Fruit fly (Drosophila melanogaster) whole organism, pupa: ENCODE measurements around the gene Mnat9.

Experiments
- CG10348 ChIP-seq: fragments of 200-800 bp; sonication (Bioruptor generic); IDR thresholded peaks from 2 replicates; pipeline ENCODE4 v1.3.6; 2022; ENCODE audit warnings: missing biosample characterization, missing genetic modification characterization
- CG12605 ChIP-seq: fragments of 200-800 bp; sonication (Bioruptor generic); IDR thresholded peaks from 2 replicates; pipeline ENCODE4 v1.3.6; 2022; ENCODE audit warnings: missing biosample characterization, missing genetic modification characterization
- CG13204 ChIP-seq: fragments of 200-800 bp; sonication (Bioruptor generic); optimal IDR thresholded peaks from 2 replicates; lab custom pipeline; 2018; ENCODE audit warnings: missing biosample characterization, mild to moderate bottlenecking, missing genetic modification characterization, moderate library complexity
- CG14655 ChIP-seq: fragments of 200-800 bp; sonication (Bioruptor generic); optimal IDR thresholded peaks from 3 replicates; lab custom pipeline; 2017; ENCODE audit warnings: mild to moderate bottlenecking, missing biosample characterization, missing genetic modification reagents, missing genetic modification characterization
- CG15710 ChIP-seq: fragments of 200-800 bp; sonication (Bioruptor generic); optimal IDR thresholded peaks from 2 replicates; lab custom pipeline; 2018; ENCODE audit warnings: missing biosample characterization, mild to moderate bottlenecking, missing genetic modification characterization, moderate library complexity
- CG17806 ChIP-seq: fragments of 200-800 bp; sonication (Bioruptor generic); optimal IDR thresholded peaks from 2 replicates; lab custom pipeline; 2018; ENCODE audit warnings: missing biosample characterization, mild to moderate bottlenecking, missing genetic modification characterization, moderate library complexity
- CG32121 ChIP-seq: fragments of 200-800 bp; sonication (Bioruptor generic); IDR thresholded peaks from 2 replicates; pipeline ENCODE4 v1.3.6; 2022; ENCODE audit warnings: missing biosample characterization, missing genetic modification characterization
- CG34367 ChIP-seq: fragments of 200-800 bp; sonication (Bioruptor generic); optimal IDR thresholded peaks from 2 replicates; lab custom pipeline; 2018; ENCODE audit warnings: missing biosample characterization, mild to moderate bottlenecking, missing genetic modification characterization
- CG4496 ChIP-seq: fragments of 200-800 bp; sonication (Bioruptor generic); IDR thresholded peaks from 3 replicates; pipeline ENCODE4 v1.3.6; 2022; ENCODE audit warnings: missing biosample characterization, missing genetic modification characterization
- CG8159 ChIP-seq: fragments of 200-800 bp; sonication (Bioruptor generic); optimal IDR thresholded peaks from 3 replicates; lab custom pipeline; 2018; ENCODE audit warnings: missing biosample characterization, mild to moderate bottlenecking, missing genetic modification characterization, moderate library complexity
- CG8301 ChIP-seq: fragments of 200-800 bp; sonication (Bioruptor generic); optimal IDR thresholded peaks from 2 replicates; lab custom pipeline; 2018; ENCODE audit warnings: missing biosample characterization, mild to moderate bottlenecking, missing genetic modification characterization
- CG9948 ChIP-seq: fragments of 200-800 bp; sonication (Bioruptor generic); optimal IDR thresholded peaks from 2 replicates; lab custom pipeline; 2018; ENCODE audit warnings: missing biosample characterization, mild to moderate bottlenecking, missing genetic modification characterization, moderate library complexity
- D1 ChIP-seq: fragments of 200-800 bp; sonication (Bioruptor generic); optimal IDR thresholded peaks from 2 replicates; lab custom pipeline; 2018; ENCODE audit warnings: missing biosample characterization, mild to moderate bottlenecking, missing genetic modification characterization, moderate library complexity
- EcR ChIP-seq: fragments of 200-800 bp; sonication (Bioruptor generic); optimal IDR thresholded peaks from 3 replicates; lab custom pipeline; 2019; ENCODE audit warnings: missing biosample characterization, missing genetic modification characterization, mild to moderate bottlenecking, moderate library complexity, missing genetic modification reagents
- Ets98B ChIP-seq: fragments of 200-800 bp; sonication (Bioruptor generic); IDR thresholded peaks from 2 replicates; pipeline ENCODE4 v1.3.6; 2022; ENCODE audit warnings: missing biosample characterization, missing genetic modification characterization
- Pif1A ChIP-seq: fragments of 200-800 bp; sonication (Bioruptor generic); optimal IDR thresholded peaks from 3 replicates; lab custom pipeline; 2016; ENCODE audit warnings: missing biosample characterization, missing genetic modification characterization
- Pif1B ChIP-seq: fragments of 200-800 bp; sonication (Bioruptor generic); optimal IDR thresholded peaks from 3 replicates; lab custom pipeline; 2016; ENCODE audit warnings: missing biosample characterization, missing genetic modification characterization
- Snoo ChIP-seq: fragments of 200-800 bp; sonication (Bioruptor generic); optimal IDR thresholded peaks from 3 replicates; lab custom pipeline; 2017; ENCODE audit warnings: missing biosample characterization, mild to moderate bottlenecking, missing genetic modification characterization, inconsistent platforms
- fd96Ca ChIP-seq: fragments of 200-800 bp; sonication (Bioruptor generic); IDR thresholded peaks from 3 replicates; pipeline ENCODE4 v1.3.6; 2022; ENCODE audit warnings: missing biosample characterization, missing genetic modification characterization
- gl ChIP-seq: fragments of 200-800 bp; sonication (Bioruptor generic); optimal IDR thresholded peaks from 2 replicates; lab custom pipeline; 2018; ENCODE audit warnings: missing biosample characterization, mild to moderate bottlenecking, missing genetic modification characterization
- rn ChIP-seq: fragments of 200-800 bp; sonication (Bioruptor generic); IDR thresholded peaks from 2 replicates; pipeline ENCODE4 v1.3.6; 2022; ENCODE audit warnings: missing biosample characterization, missing genetic modification characterization

The Mnat9 gene

DNA sequence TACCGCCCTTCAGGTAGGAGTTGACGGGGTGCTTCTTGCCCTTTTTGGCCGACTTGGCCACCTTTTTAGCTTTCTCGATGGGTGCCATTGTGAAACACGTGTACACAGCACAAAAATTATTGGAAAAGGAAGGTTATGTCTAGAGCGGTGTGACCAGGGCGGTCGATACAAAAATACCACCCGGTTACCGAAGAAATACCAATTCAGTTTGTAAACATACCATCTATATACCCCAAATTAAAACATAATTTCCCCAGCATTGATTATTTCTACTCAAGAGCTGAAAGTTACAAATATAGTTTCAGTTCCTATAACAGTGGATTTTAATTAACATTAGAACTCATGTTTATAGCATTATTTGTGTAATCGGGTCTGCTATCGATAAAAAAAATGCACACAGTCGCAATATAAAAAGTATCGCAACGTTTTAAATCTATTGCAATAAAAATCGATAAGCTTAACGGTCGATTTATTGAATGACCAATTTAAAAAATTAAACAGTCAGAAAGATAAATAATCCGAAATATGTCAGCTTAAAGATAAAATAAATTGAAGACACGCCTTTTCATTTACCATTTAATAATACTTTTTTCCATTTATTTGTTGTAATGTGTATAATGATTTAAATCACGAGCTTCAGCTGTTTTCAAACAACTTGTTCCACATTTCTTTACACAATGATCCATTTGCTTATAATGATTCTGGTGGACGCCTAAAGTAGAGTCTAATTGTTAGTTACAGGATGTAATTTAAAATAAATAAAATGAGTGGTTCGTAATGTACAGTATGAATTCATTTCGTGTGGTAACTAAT, 19.7 kb downstream of the Mnat9 start, which contains the start of gene RpL6:
Gene RpL6 (minus strand): TSS at position 134 of the 813 bp plus-strand sequence.
- TF ChIP-seq Ets98B (no peak), CG32121 (GFP tag; lab: Robert Waterston, UW) (no peak), CG9948 (tag; lab: Kevin White, UChicago) (no peak), CG17806 (no peak), CG14655 (no peak), CG8159 (tag; lab: Kevin White, UChicago) (no peak), CG4496 (GFP tag; lab: Robert Waterston, UW) (no peak), Pif1B (GFP tag; lab: Kevin White, UChicago) (no peak), fd96Ca (no peak), EcR (no peak), gl (no peak), CG13204 (GFP tag; lab: Kevin White, UChicago) (no peak), Pif1A (GFP tag; lab: Kevin White, UChicago) (no peak), CG10348 (GFP tag; lab: Robert Waterston, UW) (no peak), rn (GFP tag; lab: Robert Waterston, UW) (no peak), CG15710 (tag; lab: Kevin White, UChicago) (no peak), CG8301 (tag; lab: Kevin White, UChicago) (no peak), CG34367 (tag; lab: Kevin White, UChicago) (no peak)
- TF ChIP-seq, all 21 proteins: peak for 0

DNA sequence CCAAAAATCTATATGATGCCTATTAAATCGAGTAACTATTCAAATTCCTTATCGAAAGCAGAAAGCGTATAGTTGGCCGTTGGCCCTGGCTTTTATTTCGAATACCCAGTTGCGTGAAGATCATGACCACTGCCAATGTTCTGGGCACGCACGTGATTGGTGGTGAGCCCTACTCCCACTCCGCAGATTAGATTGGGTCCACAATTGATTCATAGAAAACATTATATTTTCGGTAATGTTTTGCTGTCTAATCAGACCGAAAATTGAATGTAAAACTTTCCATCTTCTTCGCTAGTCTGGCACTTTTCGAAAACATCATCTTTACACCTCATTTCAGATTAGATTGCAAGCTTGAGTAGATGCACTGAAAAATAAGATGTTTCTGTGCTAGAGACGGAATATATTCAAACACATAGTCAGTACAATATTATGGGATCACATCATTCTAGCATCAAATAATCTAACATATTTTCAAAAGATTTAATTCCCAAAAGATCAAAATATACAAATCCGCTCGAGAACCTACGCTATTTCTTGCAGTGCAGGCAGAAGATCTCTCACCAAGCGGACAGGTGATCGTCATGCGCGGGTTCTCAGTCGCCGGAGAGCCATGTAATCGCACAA, 23.6 kb downstream of the Mnat9 start, which contains the start of gene CG1774:
Gene CG1774 (plus strand): TSS at position 548 of the 624 bp plus-strand sequence.
- TF ChIP-seq CG4496 (GFP tag; lab: Robert Waterston, UW) (peak; percentile 82), CG10348 (GFP tag; lab: Robert Waterston, UW) (no peak), CG15710 (tag; lab: Kevin White, UChicago) (peak; percentile 11), Pif1A (GFP tag; lab: Kevin White, UChicago) (no peak), CG8159 (tag; lab: Kevin White, UChicago) (no peak), gl (no peak), CG34367 (tag; lab: Kevin White, UChicago) (no peak), CG13204 (GFP tag; lab: Kevin White, UChicago) (no peak), CG12605 (GFP tag; lab: Robert Waterston, UW) (peak; percentile 51), EcR (no peak), CG14655 (no peak), Snoo (tag; lab: Kevin White, UChicago) (peak; percentile 37), Ets98B (peak; percentile 75), CG17806 (peak; percentile 10), CG8301 (tag; lab: Kevin White, UChicago) (no peak), CG9948 (tag; lab: Kevin White, UChicago) (no peak), D1 (no peak), rn (GFP tag; lab: Robert Waterston, UW) (peak; percentile 25; the same call in 1 of the 2 replicates), Pif1B (GFP tag; lab: Kevin White, UChicago) (no peak), CG32121 (GFP tag; lab: Robert Waterston, UW) (peak; percentile 61; the same call in 1 of the 2 replicates), fd96Ca (peak; percentile 54; the same call in 2 of the 3 replicates)

DNA sequence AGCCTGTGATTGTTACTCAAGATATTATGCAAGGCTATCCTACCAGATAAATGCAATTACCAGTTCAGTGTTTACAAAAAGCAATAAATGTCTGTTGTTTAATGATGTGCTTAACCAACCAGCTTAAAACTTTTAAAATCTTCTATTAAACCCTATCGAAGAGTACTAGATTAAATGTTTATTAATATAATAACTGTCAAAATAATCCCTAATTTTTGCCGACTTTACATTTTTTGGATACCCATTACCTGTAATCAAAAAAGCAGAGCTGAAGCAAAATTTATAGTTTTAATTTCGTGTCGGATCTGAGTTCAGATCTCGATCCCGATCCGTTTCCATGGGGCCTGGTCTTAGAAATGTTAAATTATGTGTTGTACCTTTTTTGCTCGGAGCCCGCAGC, 25.7 kb downstream of the Mnat9 start, which contains the start of gene CG1638:
Gene CG1638 (plus strand): TSS at position 301 of the 400 bp plus-strand sequence.
- TF ChIP-seq CG15710 (tag; lab: Kevin White, UChicago) (no peak), rn (GFP tag; lab: Robert Waterston, UW) (no peak), Snoo (tag; lab: Kevin White, UChicago) (no peak), CG8159 (tag; lab: Kevin White, UChicago) (no peak), CG14655 (no peak), D1 (no peak), CG12605 (GFP tag; lab: Robert Waterston, UW) (no peak), gl (no peak), Pif1B (GFP tag; lab: Kevin White, UChicago) (no peak), CG13204 (GFP tag; lab: Kevin White, UChicago) (no peak), CG10348 (GFP tag; lab: Robert Waterston, UW) (no peak), Pif1A (GFP tag; lab: Kevin White, UChicago) (no peak), CG34367 (tag; lab: Kevin White, UChicago) (no peak), fd96Ca (no peak), CG32121 (GFP tag; lab: Robert Waterston, UW) (no peak), EcR (no peak), Ets98B (no peak), CG9948 (tag; lab: Kevin White, UChicago) (no peak), CG4496 (GFP tag; lab: Robert Waterston, UW) (no peak), CG8301 (tag; lab: Kevin White, UChicago) (no peak)
- TF ChIP-seq, all 21 proteins: peak for 0

DNA sequence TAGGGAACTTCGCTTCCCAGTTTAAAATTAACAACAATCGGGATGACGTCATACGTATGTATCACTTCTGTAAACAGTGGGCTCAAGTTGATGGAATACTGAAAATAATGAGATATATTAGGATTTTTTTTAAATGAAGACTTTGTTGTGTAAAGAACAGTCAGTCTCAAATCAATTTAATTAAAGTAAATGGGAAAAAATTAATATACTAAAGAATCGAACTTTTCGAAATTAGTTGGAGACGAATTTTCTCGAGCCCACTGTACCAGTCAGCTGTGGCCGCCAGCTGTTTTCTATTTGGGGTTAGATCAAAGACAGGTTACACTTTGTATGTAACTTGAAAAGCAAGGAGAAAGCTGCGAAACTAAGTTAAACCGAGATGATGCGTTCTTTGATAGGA, 27.6 kb downstream of the Mnat9 start, which contains the start of gene CG1635:
Gene CG1635 (plus strand): TSS at position 300 of the 400 bp plus-strand sequence.
- TF ChIP-seq Pif1A (GFP tag; lab: Kevin White, UChicago) (no peak), gl (peak; percentile 92), CG8301 (tag; lab: Kevin White, UChicago) (peak; percentile 100), CG12605 (GFP tag; lab: Robert Waterston, UW) (peak; percentile 100), fd96Ca (peak; percentile 98), CG8159 (tag; lab: Kevin White, UChicago) (peak; percentile 97), CG9948 (tag; lab: Kevin White, UChicago) (peak; percentile 97), rn (GFP tag; lab: Robert Waterston, UW) (peak; percentile 98), EcR (peak; percentile 49), CG34367 (tag; lab: Kevin White, UChicago) (peak; percentile 97), CG4496 (GFP tag; lab: Robert Waterston, UW) (peak; percentile 100), CG15710 (tag; lab: Kevin White, UChicago) (peak; percentile 98), CG14655 (peak; percentile 99), Ets98B (peak; percentile 100), Pif1B (GFP tag; lab: Kevin White, UChicago) (peak; percentile 97), CG32121 (GFP tag; lab: Robert Waterston, UW) (peak; percentile 100), CG17806 (peak; percentile 98), CG13204 (GFP tag; lab: Kevin White, UChicago) (no peak), CG10348 (GFP tag; lab: Robert Waterston, UW) (peak; percentile 97), Snoo (tag; lab: Kevin White, UChicago) (peak; percentile 98), D1 (no peak)
- TF ChIP-seq, all 21 proteins: peak for 18
